Fruit fly (Drosophila melanogaster): ENCODE data around the gene Hrb87F.

Hrb87F gene

DNA sequence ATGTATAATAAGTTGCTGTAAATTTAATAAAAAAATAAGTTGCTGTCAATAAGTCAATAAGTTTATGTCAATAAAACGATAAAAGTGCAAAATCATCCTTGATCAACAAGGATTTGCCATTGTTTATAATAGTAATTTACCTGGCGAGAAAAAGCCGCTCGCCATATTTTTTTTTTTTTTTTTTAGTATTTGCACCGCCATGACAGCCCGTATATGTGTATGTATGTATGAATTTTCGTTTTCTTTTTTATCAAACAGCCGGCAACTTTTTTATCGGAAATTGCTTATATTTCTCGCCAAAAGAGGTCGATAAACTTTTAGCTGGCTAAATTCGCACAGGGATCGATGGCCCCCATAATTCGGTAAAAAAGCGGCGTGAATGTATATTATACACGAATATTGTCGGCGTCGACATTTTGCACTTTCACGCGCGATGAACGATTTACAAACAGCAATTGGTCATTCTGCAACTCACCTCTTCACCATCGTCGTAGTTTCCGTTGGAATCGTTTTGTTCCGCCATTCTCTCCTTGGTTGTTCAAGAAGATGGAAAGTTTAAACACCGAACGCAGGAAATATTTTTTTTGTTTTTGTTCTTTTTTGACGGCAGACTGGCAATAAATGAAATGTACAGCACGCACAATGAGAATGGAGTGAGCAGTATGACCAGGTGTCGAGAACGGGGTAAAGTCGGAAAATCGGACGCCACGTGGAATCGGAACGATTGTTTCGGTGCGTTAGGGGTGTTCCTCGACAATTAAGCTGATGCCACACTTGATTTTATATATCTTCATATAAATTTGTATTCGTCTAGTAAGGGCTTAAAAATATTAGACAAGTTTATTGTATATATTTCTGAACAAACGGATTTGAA, at the start of gene Hrb87F:
Gene Hrb87F (minus strand): TSS at position 667 of the 874 bp plus-strand sequence.
- no peak for TF ChIP-seq Dll (optimal IDR thresholded peaks at IDR 0.05)
- TF ChIP-seq psq (optimal IDR thresholded peaks at IDR 0.05): no peak
- TF ChIP-seq usp (GFP tag; optimal IDR thresholded peaks at IDR 0.05): no peak
- TF ChIP-seq CG8478 (optimal IDR thresholded peaks at IDR 0.05): no peak
- TF ChIP-seq pan (optimal IDR thresholded peaks at IDR 0.05): no peak

DNA sequence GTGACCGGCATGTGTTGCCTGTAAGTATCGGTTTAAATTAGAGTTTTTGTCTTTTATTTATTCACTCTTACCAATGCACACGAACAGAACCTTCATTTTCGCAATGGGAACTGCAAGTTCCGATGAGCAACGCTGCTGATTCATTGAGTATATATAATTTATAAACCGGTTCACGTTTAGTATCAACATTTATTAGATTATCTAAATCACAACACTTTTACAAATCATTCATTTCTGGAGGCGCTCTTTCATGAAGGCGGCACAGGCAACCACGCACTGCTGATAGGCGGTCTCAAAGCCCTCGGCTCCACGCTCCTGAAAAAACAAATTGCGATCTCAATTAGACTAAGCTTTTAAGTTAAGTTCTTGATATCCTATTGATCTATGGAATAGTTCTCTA, 49.5 kb upstream of the Hrb87F start, which contains the start of gene Argp:
Gene Argp (minus strand): TSS at position 101 of the 400 bp plus-strand sequence.
- no peak for TF ChIP-seq psq (optimal IDR thresholded peaks at IDR 0.05)
- no peak for TF ChIP-seq Dll (optimal IDR thresholded peaks at IDR 0.05)
- no peak for TF ChIP-seq pan (optimal IDR thresholded peaks at IDR 0.05)
- TF ChIP-seq EcR (GFP tag; optimal IDR thresholded peaks at IDR 0.05): no peak
- TF ChIP-seq CG8478 (optimal IDR thresholded peaks at IDR 0.05): no peak

DNA sequence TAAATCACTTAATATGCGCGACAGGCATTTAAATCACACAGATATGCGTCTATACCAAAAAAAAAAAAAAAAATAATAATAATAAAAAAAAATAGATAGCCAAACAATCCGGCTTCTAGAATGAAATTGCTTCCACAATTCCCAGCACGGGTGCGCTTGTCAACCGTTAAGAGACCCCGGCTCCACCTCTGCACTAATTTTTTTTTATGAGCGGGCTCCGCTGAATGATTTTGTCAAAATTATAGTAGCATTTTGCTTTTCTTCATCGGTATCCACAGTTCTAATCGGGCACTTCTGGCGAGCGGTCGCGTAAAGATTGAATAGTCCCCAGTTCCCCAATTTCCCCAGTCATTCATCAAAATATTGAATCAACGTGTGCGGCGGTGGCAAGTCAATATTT, 46.1 kb upstream of the Hrb87F start, which contains the start of gene Adgf-C:
Gene Adgf-C (plus strand): TSS at position 301 of the 400 bp plus-strand sequence.
- TF ChIP-seq Dll (optimal IDR thresholded peaks at IDR 0.05): no peak
- TF ChIP-seq CG8478 (optimal IDR thresholded peaks at IDR 0.05): no peak
- no peak for TF ChIP-seq usp (GFP tag; optimal IDR thresholded peaks at IDR 0.05)
- no peak for TF ChIP-seq pan (optimal IDR thresholded peaks at IDR 0.05)
- TF ChIP-seq EcR (GFP tag; optimal IDR thresholded peaks at IDR 0.05): no peak
- TF ChIP-seq psq (optimal IDR thresholded peaks at IDR 0.05): no peak

DNA sequence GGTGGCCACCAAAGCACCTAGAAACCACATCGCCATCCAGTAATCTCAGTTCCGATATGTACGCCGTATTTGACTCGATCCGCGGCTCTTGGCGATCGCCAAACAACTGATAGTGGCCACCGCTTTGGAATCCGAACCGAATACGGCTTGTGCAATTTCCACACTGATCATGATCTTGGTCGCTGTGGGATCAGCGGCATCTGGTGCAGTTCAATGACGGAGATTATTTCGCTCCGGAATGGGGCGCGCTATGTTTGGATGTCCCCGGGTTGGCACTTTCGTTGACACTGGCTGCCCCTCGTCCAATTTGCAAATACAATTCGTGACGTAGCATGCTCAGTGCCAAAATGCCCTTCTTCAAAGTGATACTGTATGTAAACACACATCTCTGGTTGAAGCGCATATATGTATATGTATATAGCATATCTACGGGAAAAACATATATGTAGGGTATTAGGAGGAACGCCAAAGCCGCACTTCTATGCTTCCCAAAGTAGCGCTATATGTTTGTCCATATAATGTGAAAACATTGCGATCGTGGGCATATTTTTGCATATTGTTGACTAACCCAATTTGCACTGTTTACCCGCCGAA, 45.1 kb upstream of the Hrb87F start, which contains the start of gene Adgf-D:
Gene Adgf-D (minus strand): TSS at position 111 of the 594 bp plus-strand sequence.
- TF ChIP-seq CG8478 (optimal IDR thresholded peaks at IDR 0.05): no peak
- no peak for TF ChIP-seq Dll (optimal IDR thresholded peaks at IDR 0.05)
- no peak for TF ChIP-seq EcR (GFP tag; optimal IDR thresholded peaks at IDR 0.05)
- no peak for TF ChIP-seq usp (GFP tag; optimal IDR thresholded peaks at IDR 0.05)
- no peak for TF ChIP-seq psq (optimal IDR thresholded peaks at IDR 0.05)
- TF ChIP-seq pan (optimal IDR thresholded peaks at IDR 0.05): no peak

DNA sequence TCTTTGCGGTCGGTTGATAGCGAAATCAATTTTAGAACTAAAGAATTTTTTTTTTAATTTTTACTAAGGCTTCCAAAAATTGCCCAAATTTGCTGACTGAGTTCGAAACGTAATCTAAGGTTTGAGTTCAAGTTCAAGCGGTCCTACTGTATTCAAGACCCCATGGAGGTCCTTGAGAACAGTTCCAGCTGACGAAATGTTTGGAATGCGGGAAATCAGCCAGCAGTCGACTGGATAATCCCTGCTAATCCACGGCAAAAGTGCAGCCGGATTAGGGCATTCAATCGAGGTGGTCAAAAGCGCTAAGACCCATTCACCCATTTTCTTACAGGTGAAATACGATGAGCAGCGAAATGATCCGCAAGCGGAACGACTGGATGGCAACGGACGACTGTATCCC, 40.4 kb upstream of the Hrb87F start, which contains the start of gene f-cup:
Gene f-cup (minus strand): TSS at position 101 of the 400 bp plus-strand sequence.
- TF ChIP-seq usp (GFP tag; optimal IDR thresholded peaks at IDR 0.05) (no peak), CG8478 (optimal IDR thresholded peaks at IDR 0.05) (no peak), psq (optimal IDR thresholded peaks at IDR 0.05) (no peak)

DNA sequence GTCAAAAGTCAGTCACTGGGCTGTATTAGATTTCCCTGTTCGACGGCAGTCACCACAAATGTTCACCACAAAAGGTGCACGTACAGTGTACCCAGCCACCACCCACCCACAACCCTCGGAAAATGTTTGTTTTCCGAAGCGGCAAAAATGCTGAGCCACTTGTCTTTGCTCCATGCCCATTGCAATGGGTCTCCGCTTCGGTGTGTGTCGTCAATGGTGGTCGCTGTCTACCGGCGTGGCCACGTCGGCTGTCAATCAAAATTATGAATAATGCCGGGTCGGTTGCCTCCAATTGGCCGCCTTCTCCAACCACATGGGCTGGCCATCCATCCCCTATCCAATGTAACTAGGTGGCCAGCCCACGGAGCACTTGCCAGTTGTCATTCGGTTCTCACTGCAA, 39.9 kb upstream of the Hrb87F start, which contains the start of gene ninaB:
Gene ninaB (plus strand): TSS at position 374 of the 400 bp plus-strand sequence.
- TF ChIP-seq CG8478 (optimal IDR thresholded peaks at IDR 0.05): no peak
- TF ChIP-seq usp (GFP tag; optimal IDR thresholded peaks at IDR 0.05): no peak
- TF ChIP-seq psq (optimal IDR thresholded peaks at IDR 0.05): no peak
- no peak for TF ChIP-seq pan (optimal IDR thresholded peaks at IDR 0.05)
- no peak for TF ChIP-seq EcR (GFP tag; optimal IDR thresholded peaks at IDR 0.05)
- TF ChIP-seq Dll (optimal IDR thresholded peaks at IDR 0.05): no peak

DNA sequence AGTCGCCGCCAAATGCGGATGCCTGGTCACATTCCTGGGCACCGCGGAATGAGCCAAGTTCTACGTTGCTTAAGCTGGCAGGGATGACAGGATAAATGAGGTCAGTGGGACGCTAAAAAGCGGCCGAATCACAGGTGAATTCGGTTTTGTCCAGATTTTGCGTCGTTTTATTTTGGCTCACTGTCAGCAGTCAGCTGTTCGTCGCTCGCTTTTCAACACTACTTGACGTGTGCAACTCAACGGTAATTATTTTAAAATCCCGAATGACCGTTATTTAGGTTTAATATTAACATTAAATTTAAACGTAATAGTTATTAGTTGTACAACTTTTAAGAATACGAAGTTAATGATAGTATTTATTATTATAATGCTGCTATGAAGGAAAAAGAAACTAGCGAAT, 39.0 kb upstream of the Hrb87F start:
- no peak for TF ChIP-seq EcR (GFP tag; optimal IDR thresholded peaks at IDR 0.05)

DNA sequence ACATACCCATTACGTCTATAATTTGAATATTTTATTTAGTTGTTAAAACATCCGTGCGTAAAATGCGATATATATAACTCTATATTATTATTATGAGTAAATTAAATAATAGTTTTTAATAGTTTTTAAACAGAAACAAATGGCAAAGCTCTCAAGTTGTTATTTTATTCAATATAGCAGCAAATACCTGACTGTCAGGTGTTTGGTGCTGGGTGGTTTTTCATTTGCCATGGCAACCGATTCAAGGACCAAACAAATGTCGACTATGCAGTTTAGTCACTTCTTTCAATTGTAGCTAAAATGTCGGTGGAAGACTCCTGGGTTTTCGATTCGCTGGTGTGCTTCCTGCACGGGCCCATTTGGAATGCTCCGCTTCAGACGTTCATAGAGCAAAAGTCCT, 33.4 kb upstream of the Hrb87F start, which contains the start of gene CG14367:
Gene CG14367 (plus strand): TSS at position 301 of the 400 bp plus-strand sequence.
- TF ChIP-seq CG8478 (optimal IDR thresholded peaks at IDR 0.05) (no peak), usp (GFP tag; optimal IDR thresholded peaks at IDR 0.05) (no peak), EcR (GFP tag; optimal IDR thresholded peaks at IDR 0.05) (no peak), Dll (optimal IDR thresholded peaks at IDR 0.05) (no peak), psq (optimal IDR thresholded peaks at IDR 0.05) (no peak), pan (optimal IDR thresholded peaks at IDR 0.05) (no peak)

DNA sequence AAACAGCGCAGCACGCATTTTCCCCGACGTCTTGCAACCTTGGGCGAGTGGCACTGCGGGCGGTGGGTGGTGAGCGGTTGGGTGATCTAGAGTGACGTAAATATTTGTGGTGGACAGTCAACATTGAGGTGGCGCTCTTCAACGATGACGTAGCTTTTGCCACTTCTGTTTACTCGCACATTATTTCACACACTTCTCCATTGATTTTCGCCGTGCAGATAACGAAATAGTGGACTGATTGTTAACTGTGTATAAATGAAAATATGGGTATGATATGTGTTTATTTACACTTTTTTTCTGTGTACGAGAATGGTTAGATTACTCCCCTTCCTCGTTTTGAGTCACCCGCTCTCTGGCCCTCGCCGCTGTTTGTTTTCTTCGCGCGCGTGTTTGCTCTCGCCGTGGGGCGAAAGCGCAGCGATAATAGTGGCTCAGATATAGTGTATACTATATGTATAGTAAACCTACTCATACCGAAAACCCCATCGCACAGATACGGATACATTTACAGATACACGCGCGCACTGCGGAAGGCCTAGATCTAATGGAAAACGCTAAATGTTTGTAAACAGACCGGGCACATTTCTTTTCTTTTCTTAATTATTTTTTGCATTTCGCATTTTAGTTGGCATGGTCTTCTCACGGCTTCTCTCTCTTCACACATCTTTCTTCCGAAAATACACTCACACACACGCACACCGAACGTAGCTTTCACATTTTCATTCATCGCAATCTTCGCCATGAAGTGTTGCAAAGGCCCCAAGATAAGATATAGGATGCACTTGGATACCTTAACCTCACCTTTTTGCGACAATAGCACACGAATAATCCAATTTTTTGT, 26.3 kb upstream of the Hrb87F start, which contains the start of gene omd:
Gene omd (minus strand): TSS at position 840 of the 841 bp plus-strand sequence.
- TF ChIP-seq Dll (optimal IDR thresholded peaks at IDR 0.05): no peak
- TF ChIP-seq pan (optimal IDR thresholded peaks at IDR 0.05): no peak
- TF ChIP-seq EcR (GFP tag; optimal IDR thresholded peaks at IDR 0.05): no peak
- no peak for TF ChIP-seq psq (optimal IDR thresholded peaks at IDR 0.05)
- no peak for TF ChIP-seq usp (GFP tag; optimal IDR thresholded peaks at IDR 0.05)
- no peak for TF ChIP-seq CG8478 (optimal IDR thresholded peaks at IDR 0.05)

DNA sequence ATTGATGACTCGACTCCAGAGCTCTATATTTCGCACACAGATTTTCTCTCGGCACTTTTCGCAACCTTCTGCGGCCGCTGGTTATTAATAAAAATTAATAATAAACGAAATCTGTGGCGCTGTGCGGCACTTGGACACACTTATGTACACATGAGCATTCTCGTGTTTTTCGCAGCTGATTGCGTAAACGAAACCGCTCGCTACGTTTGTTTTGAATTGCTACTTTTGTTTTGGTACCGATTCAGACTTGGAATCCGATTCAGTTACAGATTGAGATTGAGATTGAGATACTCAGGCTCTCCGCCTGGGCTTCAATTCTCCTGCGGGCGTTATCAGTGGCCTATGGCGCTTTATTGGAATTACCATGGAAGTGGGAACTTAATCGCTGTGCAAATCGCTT, 25.6 kb upstream of the Hrb87F start:
- no peak for TF ChIP-seq CG8478 (optimal IDR thresholded peaks at IDR 0.05)
- no peak for TF ChIP-seq usp (GFP tag; optimal IDR thresholded peaks at IDR 0.05)

DNA sequence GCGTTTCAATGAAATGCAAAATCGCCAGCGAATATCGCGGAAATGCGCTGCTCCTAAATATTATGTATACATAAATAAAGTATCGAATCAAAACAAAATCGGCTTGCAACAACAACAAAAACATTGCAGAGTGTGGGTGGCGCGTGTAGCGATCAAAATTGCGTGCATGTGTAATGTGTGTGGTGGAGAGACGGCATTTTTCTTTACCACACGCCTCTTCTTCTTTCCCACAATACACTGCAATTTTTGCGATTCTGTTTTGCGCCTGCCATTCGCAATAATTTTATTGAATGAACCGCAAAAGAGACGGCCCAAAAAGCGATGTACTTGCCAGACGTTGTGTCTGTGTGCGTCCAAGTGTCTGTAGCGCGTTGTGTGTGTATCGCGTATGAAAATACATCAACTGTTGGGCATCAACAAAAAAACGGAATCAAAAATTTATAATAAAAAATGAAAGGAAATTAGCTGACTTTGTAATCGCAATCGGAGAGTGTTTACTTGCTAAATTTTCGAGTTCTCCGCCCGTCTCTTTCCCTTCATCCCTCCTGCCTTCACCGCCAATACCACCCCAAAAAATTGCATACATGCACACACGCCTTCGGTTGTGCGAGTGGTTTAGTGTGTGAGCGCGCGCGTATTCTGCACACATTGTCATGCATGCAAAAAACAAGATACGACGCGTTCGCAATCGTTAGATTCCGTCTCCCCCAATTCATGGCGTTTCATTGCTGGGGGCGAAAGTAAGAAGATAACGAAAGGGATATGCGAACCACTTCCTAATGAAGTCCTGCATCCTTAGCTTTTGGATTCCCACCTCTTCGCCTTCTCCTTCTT, 24.5 kb upstream of the Hrb87F start:
- TF ChIP-seq psq (optimal IDR thresholded peaks at IDR 0.05) (peak; percentile 44), CG8478 (optimal IDR thresholded peaks at IDR 0.05) (no peak)

Data from whole organism.